Fruit fly (Drosophila melanogaster): ENCODE results near the gene gny.

DNA sequence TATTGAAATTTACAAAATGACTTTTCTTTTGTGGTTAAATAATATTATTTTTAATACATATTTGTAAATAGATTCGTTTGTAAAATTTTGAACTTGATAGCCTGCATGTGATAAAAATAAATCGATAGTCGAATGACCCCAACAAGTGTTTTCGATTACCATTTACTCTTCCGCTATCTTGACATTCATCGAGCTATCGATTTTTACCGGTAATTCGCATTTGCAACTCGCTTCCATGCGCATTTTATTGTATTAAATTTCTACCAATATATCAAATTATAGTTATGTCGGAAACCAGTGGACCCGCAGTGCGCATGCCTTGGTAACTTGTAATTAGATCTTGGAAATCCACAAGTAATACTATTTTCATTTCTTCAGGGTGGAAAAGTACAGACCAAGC, 39.1 kb downstream of the gny start, which contains the start of gene RfC3:
- TF ChIP-seq pan (optimal IDR thresholded peaks at IDR 0.05) (no peak), Abd-B (GFP tag; optimal IDR thresholded peaks at IDR 0.05) (no peak), br (GFP tag; optimal IDR thresholded peaks at IDR 0.05) (no peak), CG9705 (GFP tag; optimal IDR thresholded peaks at IDR 0.05) (no peak), h (GFP tag; optimal IDR thresholded peaks at IDR 0.05) (no peak), GATAd (GFP tag; optimal IDR thresholded peaks at IDR 0.05) (no peak), OdsH (GFP tag; optimal IDR thresholded peaks at IDR 0.05) (no peak)

Data from whole organism, wandering third instar larva.